Worm (Caenorhabditis elegans) whole organism, late embryonic: ENCODE results near the gene C14B1.12.

Experiments
- K09A11.1 ChIP-seq: sonication (generic microtip); optimal IDR thresholded peaks from 2 replicates; lab custom pipeline; 2017; ENCODE audit warnings: antibody characterized with exemption, mild to moderate bottlenecking, missing genetic modification characterization, missing compliant biosample characterization; ENCODE audit not compliant: insufficient read depth
- ceh-6 ChIP-seq: fragments of 200-800 bp; sonication (Bioruptor generic); optimal IDR thresholded peaks from 2 replicates; lab custom pipeline; 2018; ENCODE audit warnings: mild to moderate bottlenecking, missing genetic modification characterization, missing compliant biosample characterization
- dmd-4 ChIP-seq: sonication (generic microtip); optimal IDR thresholded peaks from 2 replicates; lab custom pipeline; 2016; ENCODE audit warnings: borderline replicate concordance, missing genetic modification characterization, missing compliant biosample characterization
- dve-1 ChIP-seq: sonication (generic microtip); optimal IDR thresholded peaks from 2 replicates; lab custom pipeline; 2017; ENCODE audit warnings: antibody characterized with exemption, mild to moderate bottlenecking, missing genetic modification characterization, missing compliant biosample characterization
- nfya-1 ChIP-seq: sonication (generic microtip); optimal IDR thresholded peaks from 2 replicates; lab custom pipeline; 2017; ENCODE audit warnings: missing genetic modification characterization, mild to moderate bottlenecking, missing compliant biosample characterization, antibody characterized with exemption, moderate library complexity
- pros-1 ChIP-seq: fragments of 150-350 bp; optimal IDR thresholded peaks from 2 replicates; lab custom pipeline; 2014; ENCODE audit warnings: missing biosample characterization, missing genetic modification reagents, missing genetic modification characterization
- rnt-1 ChIP-seq: sonication (generic microtip); optimal IDR thresholded peaks from 2 replicates; lab custom pipeline; 2016; ENCODE audit warnings: missing genetic modification characterization, missing compliant biosample characterization
- sox-4 ChIP-seq: sonication (generic microtip); optimal IDR thresholded peaks from 2 replicates; lab custom pipeline; 2017; ENCODE audit warnings: mild to moderate bottlenecking, missing genetic modification characterization, inconsistent platforms, missing compliant biosample characterization
- tbx-7 ChIP-seq: sonication (generic microtip); optimal IDR thresholded peaks from 2 replicates; lab custom pipeline; 2016; ENCODE audit warnings: missing genotype, missing genetic modification characterization, missing compliant biosample characterization

ce11 chrIII:3709030-3709429, 15.8 kb downstream of the C14B1.12 start, which contains the start of gene alkb-8:
- no peak for TF ChIP-seq K09A11.1 (tag; lab: Kevin White, UChicago)
- TF ChIP-seq ceh-6, result no peak
- no peak for TF ChIP-seq rnt-1
- TF ChIP-seq pros-1, result no peak
- TF ChIP-seq dmd-4 (tag; lab: Kevin White, UChicago), result no peak
- TF ChIP-seq dve-1 (tag; lab: Kevin White, UChicago), result no peak
- no peak for TF ChIP-seq sox-4 (tag; lab: Kevin White, UChicago)
- TF ChIP-seq nfya-1 (tag; lab: Kevin White, UChicago), result no peak
- TF ChIP-seq tbx-7 (tag; lab: Kevin White, UChicago), result no peak
